Worm (Caenorhabditis elegans): ENCODE data around the gene sup-37.

The sup-37 gene

ce11 chrV:8785526-8785925 lies 819 bp upstream of the sup-37 start (continued):
- peak; percentile 29 for TF ChIP-seq nhr-90 (tag; optimal IDR thresholded peaks at IDR 0.05; ENCODE audit: poor library complexity)
- no peak for TF ChIP-seq sup-37 (GFP tag; optimal IDR thresholded peaks at IDR 0.05)
- TF ChIP-seq nhr-20 (tag; optimal IDR thresholded peaks at IDR 0.05), result no peak
- TF ChIP-seq pqm-1 (tag; optimal IDR thresholded peaks at IDR 0.05), result no peak
- TF ChIP-seq C34B4.2 (tag; optimal IDR thresholded peaks at IDR 0.05), result no peak
- TF ChIP-seq unc-30 (tag; optimal IDR thresholded peaks at IDR 0.05), result no peak
- no peak for TF ChIP-seq skn-1 (tag; optimal IDR thresholded peaks at IDR 0.05)
- TF ChIP-seq ces-1 (GFP tag; optimal IDR thresholded peaks at IDR 0.05), result no peak
- no peak for TF ChIP-seq efl-1 (optimal IDR thresholded peaks at IDR 0.05)
- TF ChIP-seq efl-1 (GFP tag; optimal IDR thresholded peaks at IDR 0.05 in 1 of 2), result peak in 1 of 2 experiments; percentile 70
- TF ChIP-seq hlh-17 (GFP tag; optimal IDR thresholded peaks at IDR 0.05; ENCODE audit: borderline replicate concordance), result no peak
- peak; percentile 18 for TF ChIP-seq snu-23 (GFP tag; optimal IDR thresholded peaks at IDR 0.05)
- no peak for TF ChIP-seq nhr-84 (tag; optimal IDR thresholded peaks at IDR 0.05)
- TF ChIP-seq elt-2 (tag; optimal IDR thresholded peaks at IDR 0.05), result no peak
- no peak for TF ChIP-seq elt-3 (tag; optimal IDR thresholded peaks at IDR 0.05)
- TF ChIP-seq dpl-1 (GFP tag; optimal IDR thresholded peaks at IDR 0.05), result no peak
- peak; percentile 39 for TF ChIP-seq ceh-8 (GFP tag; optimal IDR thresholded peaks at IDR 0.05)
- TF ChIP-seq ztf-4 (tag; optimal IDR thresholded peaks at IDR 0.05), result no peak
- no peak for TF ChIP-seq mep-1 (tag; optimal IDR thresholded peaks at IDR 0.05)
- no peak for TF ChIP-seq xbp-1 (tag; optimal IDR thresholded peaks at IDR 0.05)
- no peak for TF ChIP-seq isw-1 (GFP tag; IDR thresholded peaks at IDR 0.05)
- TF ChIP-seq nhr-19 (GFP tag; conservative IDR thresholded peaks at IDR 0.05), result no peak; the same call in 1 of the 2 replicates
- peak; percentile 13 for TF ChIP-seq C16A3.4 (tag; optimal IDR thresholded peaks at IDR 0.05)
- no peak for TF ChIP-seq pag-3 (tag; optimal IDR thresholded peaks at IDR 0.05; ENCODE audit: borderline replicate concordance, insufficient read depth)
- TF ChIP-seq aly-2 (tag; optimal IDR thresholded peaks at IDR 0.05), result no peak
- TF ChIP-seq nhr-85 (tag), result no peak
- no peak for TF ChIP-seq Y116A8C.19 (tag; optimal IDR thresholded peaks at IDR 0.05; ENCODE audit: borderline replicate concordance)
- peak in 1 of 2 experiments; percentile 21 for TF ChIP-seq lsy-2 (tag; optimal IDR thresholded peaks at IDR 0.05)
- no peak for TF ChIP-seq pax-3 (tag; optimal IDR thresholded peaks at IDR 0.05)
- peak; percentile 66 for TF ChIP-seq lin-14 (GFP tag; optimal IDR thresholded peaks at IDR 0.05)

DNA sequence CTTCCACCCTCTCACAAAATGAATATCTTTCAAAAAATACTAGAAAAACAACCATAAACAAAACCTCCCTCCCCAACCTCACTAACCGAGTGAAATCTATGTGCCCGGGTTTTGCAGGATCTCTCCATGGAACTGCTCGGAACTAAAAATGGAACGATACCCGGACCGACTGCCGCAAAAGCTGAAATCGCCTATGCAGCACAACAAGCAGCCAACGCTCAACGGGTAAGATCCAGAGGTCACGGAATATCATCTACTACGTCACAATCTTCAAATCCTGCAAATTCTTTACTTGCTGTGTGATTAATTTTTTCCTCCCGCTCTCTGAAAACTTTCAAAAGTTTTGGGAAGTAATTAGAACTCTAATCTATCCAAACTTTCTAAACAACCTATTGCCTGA lies 3.0 kb downstream of the sup-37 start:
- no peak for TF ChIP-seq fkh-10 (GFP tag; optimal IDR thresholded peaks at IDR 0.05)
- TF ChIP-seq sptf-1 (tag; optimal IDR thresholded peaks at IDR 0.05), result no peak
- no peak for TF ChIP-seq skn-1 (tag; optimal IDR thresholded peaks at IDR 0.05)
- TF ChIP-seq efl-3 (GFP tag; optimal IDR thresholded peaks at IDR 0.05), result no peak
- no peak for TF ChIP-seq irx-1 (tag; optimal IDR thresholded peaks at IDR 0.05)
- TF ChIP-seq ceh-8 (GFP tag; optimal IDR thresholded peaks at IDR 0.05), result no peak
- no peak for TF ChIP-seq egl-13 (tag; optimal IDR thresholded peaks at IDR 0.05)
- no peak for TF ChIP-seq fkh-8 (tag; optimal IDR thresholded peaks at IDR 0.05)
- TF ChIP-seq unc-86 (tag; optimal IDR thresholded peaks at IDR 0.05), result no peak
- no peak for TF ChIP-seq dpl-1 (GFP tag; optimal IDR thresholded peaks at IDR 0.05)
- no peak for TF ChIP-seq mab-9 (GFP tag; IDR thresholded peaks at IDR 0.05)
- TF ChIP-seq ceh-88 (GFP tag; IDR thresholded peaks at IDR 0.05), result no peak
- TF ChIP-seq ama-1 (optimal IDR thresholded peaks at IDR 0.05), result no peak
- TF ChIP-seq hlh-17 (GFP tag; optimal IDR thresholded peaks at IDR 0.05; ENCODE audit: borderline replicate concordance), result no peak
- TF ChIP-seq lin-35 (GFP tag; optimal IDR thresholded peaks at IDR 0.05), result no peak
- no peak for TF ChIP-seq nhr-47 (tag; optimal IDR thresholded peaks at IDR 0.05)

Measured in whole organism, L1 larva.